Fruit fly (Drosophila melanogaster) whole organism, embryonic: ENCODE data around the gene CG1774.

Experiments used
- Asciz ChIP-seq: fragments of 200-800 bp; sonication (Bioruptor generic); optimal IDR thresholded peaks from 2 replicates; lab custom pipeline; 2017; ENCODE audit warnings: missing biosample characterization, mild to moderate bottlenecking, missing genetic modification characterization, missing genetic modification reagents
- Atf6 ChIP-seq: fragments of 200-800 bp; sonication (Bioruptor generic); IDR thresholded peaks from 2 replicates; pipeline ENCODE4 v1.3.6; 2022; ENCODE audit warnings: missing biosample characterization, missing genetic modification characterization
- CG10321 ChIP-seq: fragments of 200-800 bp; sonication (Bioruptor generic); IDR thresholded peaks from 2 replicates; pipeline ENCODE4 v1.3.6; 2022; ENCODE audit warnings: missing biosample characterization, missing genetic modification characterization
- CG10565 ChIP-seq: fragments of 200-800 bp; sonication (Bioruptor generic); optimal IDR thresholded peaks from 3 replicates; lab custom pipeline; 2016; ENCODE audit warnings: missing biosample characterization, mild to moderate bottlenecking, missing genetic modification characterization
- CG11085 ChIP-seq: fragments of 200-800 bp; sonication (Bioruptor generic); IDR thresholded peaks from 2 replicates; pipeline ENCODE4 v1.3.6; 2022; ENCODE audit warnings: missing biosample characterization, missing genetic modification characterization
- CG12769 ChIP-seq: fragments of 200-800 bp; sonication (Bioruptor generic); optimal IDR thresholded peaks from 2 replicates; lab custom pipeline; 2019; ENCODE audit warnings: missing biosample characterization, mild to moderate bottlenecking, missing genetic modification characterization, moderate library complexity
- CG13424 ChIP-seq: fragments of 200-800 bp; sonication (Bioruptor generic); optimal IDR thresholded peaks from 2 replicates; lab custom pipeline; 2019; ENCODE audit warnings: missing biosample characterization, mild to moderate bottlenecking, missing genetic modification characterization, moderate library complexity
- CG15479 ChIP-seq: fragments of 200-800 bp; sonication (Bioruptor generic); optimal IDR thresholded peaks from 3 replicates; lab custom pipeline; 2019; ENCODE audit warnings: missing biosample characterization, mild to moderate bottlenecking, missing genetic modification characterization, moderate library complexity
- CG16863 ChIP-seq: fragments of 200-800 bp; sonication (Bioruptor generic); optimal IDR thresholded peaks from 3 replicates; lab custom pipeline; 2016; ENCODE audit warnings: missing biosample characterization, missing genetic modification characterization
- CG17612 ChIP-seq: fragments of 200-800 bp; sonication (Bioruptor generic); IDR thresholded peaks from 2 replicates; pipeline ENCODE4 v1.3.6; 2022; ENCODE audit warnings: missing biosample characterization, missing genetic modification characterization
- CG2875 ChIP-seq: fragments of 200-800 bp; sonication (Bioruptor generic); optimal IDR thresholded peaks from 2 replicates; lab custom pipeline; 2017; ENCODE audit warnings: missing biosample characterization, mild to moderate bottlenecking, missing genetic modification characterization, missing genetic modification reagents
- CG3065 ChIP-seq: fragments of 200-800 bp; sonication (Bioruptor generic); optimal IDR thresholded peaks from 2 replicates; lab custom pipeline; 2016; ENCODE audit warnings: missing biosample characterization, missing genetic modification characterization
- CG34224 ChIP-seq: fragments of 200-800 bp; sonication (Bioruptor generic); IDR thresholded peaks from 3 replicates; pipeline ENCODE4 v1.3.6; 2022; ENCODE audit warnings: missing biosample characterization, missing genetic modification characterization; ENCODE audit not compliant: partially characterized antibody
- CG4730 ChIP-seq: fragments of 200-800 bp; sonication (Bioruptor generic); IDR thresholded peaks from 2 replicates; pipeline ENCODE4 v1.3.6; 2022; ENCODE audit warnings: missing biosample characterization, missing genetic modification characterization
- CG4820 ChIP-seq: fragments of 200-800 bp; sonication (Bioruptor generic); optimal IDR thresholded peaks from 3 replicates; lab custom pipeline; 2016; ENCODE audit warnings: missing biosample characterization, missing genetic modification characterization
- CG6689 ChIP-seq: fragments of 200-800 bp; sonication (Bioruptor generic); IDR thresholded peaks from 2 replicates; pipeline ENCODE4 v1.3.6; 2022; ENCODE audit warnings: missing biosample characterization, missing genetic modification characterization
- CG9817 ChIP-seq: fragments of 200-800 bp; sonication (Bioruptor generic); optimal IDR thresholded peaks from 2 replicates; lab custom pipeline; 2018; ENCODE audit warnings: missing biosample characterization, mild to moderate bottlenecking, missing genetic modification characterization, moderate library complexity
- Dll ChIP-seq: fragments of 200-800 bp; sonication (Bioruptor generic); IDR thresholded peaks from 4 replicates; pipeline ENCODE4 v1.3.6; 2022; ENCODE audit warnings: missing biosample characterization, missing genetic modification characterization; ENCODE audit not compliant: partially characterized antibody
- HHEX ChIP-seq: fragments of 200-800 bp; sonication (Bioruptor generic); optimal IDR thresholded peaks from 3 replicates; lab custom pipeline; 2017; ENCODE audit warnings: missing biosample characterization, mild to moderate bottlenecking, missing genetic modification characterization, missing genetic modification reagents
- HLH3B ChIP-seq: fragments of 200-800 bp; sonication (Bioruptor generic); IDR thresholded peaks from 2 replicates; pipeline ENCODE4 v1.3.6; 2022; ENCODE audit warnings: missing biosample characterization, missing genetic modification characterization
- Mrtf ChIP-seq: fragments of 200-800 bp; sonication (Bioruptor generic); IDR thresholded peaks from 3 replicates; pipeline ENCODE4 v1.3.6; 2022; ENCODE audit warnings: missing biosample characterization, missing genetic modification characterization
- Side ChIP-seq: fragments of 200-800 bp; sonication (Bioruptor generic); optimal IDR thresholded peaks from 2 replicates; lab custom pipeline; 2016; ENCODE audit warnings: missing biosample characterization, missing genetic modification characterization
- Tbp ChIP-seq: fragments of >200 bp; optimal IDR thresholded peaks from 2 replicates; lab custom pipeline; 2018; ENCODE audit warnings: missing biosample characterization, missing genetic modification characterization
- az2 ChIP-seq: fragments of 200-800 bp; sonication (Bioruptor generic); optimal IDR thresholded peaks from 3 replicates; lab custom pipeline; 2016; ENCODE audit warnings: missing biosample characterization, missing genetic modification characterization
- btn ChIP-seq: fragments of 200-800 bp; sonication (Bioruptor generic); optimal IDR thresholded peaks from 2 replicates; lab custom pipeline; 2016; ENCODE audit warnings: missing biosample characterization, missing genetic modification characterization
- chinmo ChIP-seq: fragments of 200-800 bp; sonication (Bioruptor generic); IDR thresholded peaks from 4 replicates; pipeline ENCODE4 v1.3.6; 2022; ENCODE audit warnings: missing biosample characterization, missing genetic modification characterization; ENCODE audit not compliant: partially characterized antibody
- da ChIP-seq: fragments of 200-800 bp; sonication (Bioruptor generic); optimal IDR thresholded peaks from 2 replicates; lab custom pipeline; 2016; ENCODE audit warnings: missing biosample characterization, missing genetic modification characterization
- dan ChIP-seq: fragments of 200-800 bp; sonication (Bioruptor generic); IDR thresholded peaks from 2 replicates; pipeline ENCODE4 v1.3.6; 2022; ENCODE audit warnings: missing biosample characterization, missing genetic modification characterization
- disco-r ChIP-seq: fragments of 200-800 bp; sonication (Bioruptor generic); optimal IDR thresholded peaks from 2 replicates; lab custom pipeline; 2016; ENCODE audit warnings: missing biosample characterization, missing genetic modification characterization
- esg ChIP-seq: fragments of 200-800 bp; sonication (Bioruptor generic); conservative IDR thresholded peaks from 2 replicates; pipeline ENCODE4 v1.3.6; 2022; ENCODE audit warnings: missing biosample characterization, missing genetic modification characterization
- fru ChIP-seq: fragments of >200 bp; optimal IDR thresholded peaks from 2 replicates; lab custom pipeline; 2017
- gfzf ChIP-seq: fragments of 200-800 bp; sonication (Bioruptor generic); optimal IDR thresholded peaks from 2 replicates; lab custom pipeline; 2016; ENCODE audit warnings: missing biosample characterization, mild to moderate bottlenecking, missing genetic modification characterization, moderate library complexity
- gsb-n ChIP-seq: fragments of 200-800 bp; sonication (Bioruptor generic); optimal IDR thresholded peaks from 3 replicates; lab custom pipeline; 2018; ENCODE audit warnings: missing biosample characterization, mild to moderate bottlenecking, missing genetic modification characterization
- hbn ChIP-seq: fragments of 200-800 bp; sonication (Bioruptor generic); IDR thresholded peaks from 2 replicates; pipeline ENCODE4 v1.3.6; 2022; ENCODE audit warnings: missing biosample characterization, missing genetic modification characterization; ENCODE audit not compliant: partially characterized antibody
- pros ChIP-seq: fragments of 200-800 bp; sonication (Bioruptor generic); optimal IDR thresholded peaks from 3 replicates; lab custom pipeline; 2019; ENCODE audit warnings: missing biosample characterization, mild to moderate bottlenecking, missing genetic modification characterization, moderate library complexity
- run ChIP-seq: fragments of 200-800 bp; sonication (Bioruptor generic); optimal IDR thresholded peaks from 3 replicates; lab custom pipeline; 2018; ENCODE audit warnings: missing biosample characterization, mild to moderate bottlenecking, missing genetic modification characterization
- sc ChIP-seq, 3 experiments: fragments of >200 bp in 2 of 3; fragments of 200-800 bp in 1 of 3; sonication (Bioruptor generic) in 1 of 3; optimal IDR thresholded peaks; 2 replicates in 2 of 3; 3 replicates in 1 of 3; lab custom pipeline; 2017; ENCODE audit warnings: mild to moderate bottlenecking in 1 of 3, missing biosample characterization in 1 of 3, missing genetic modification characterization in 1 of 3, missing genetic modification reagents in 1 of 3
- schlank ChIP-seq: fragments of 200-800 bp; sonication (Bioruptor generic); optimal IDR thresholded peaks from 2 replicates; lab custom pipeline; 2018; ENCODE audit warnings: missing biosample characterization, mild to moderate bottlenecking, missing genetic modification characterization
- sima ChIP-seq: fragments of 200-800 bp; sonication (Bioruptor generic); optimal IDR thresholded peaks from 2 replicates; lab custom pipeline; 2016; ENCODE audit warnings: missing biosample characterization, missing genetic modification characterization
- slou ChIP-seq: fragments of 200-800 bp; sonication (Bioruptor generic); optimal IDR thresholded peaks from 3 replicates; lab custom pipeline; 2016; ENCODE audit warnings: missing biosample characterization, missing genetic modification characterization
- trem ChIP-seq: fragments of 200-800 bp; optimal IDR thresholded peaks from 3 replicates; lab custom pipeline; 2019; ENCODE audit warnings: missing biosample characterization, mild to moderate bottlenecking, missing genetic modification characterization, moderate library complexity
- unc-4 ChIP-seq: fragments of 200-800 bp; sonication (Bioruptor generic); IDR thresholded peaks from 2 replicates; pipeline ENCODE4 v1.3.6; 2022; ENCODE audit warnings: missing biosample characterization, missing genetic modification characterization; ENCODE audit not compliant: partially characterized antibody
- usp ChIP-seq: fragments of >200 bp; optimal IDR thresholded peaks from 2 replicates; lab custom pipeline; 2017; ENCODE audit warnings: missing biosample characterization, missing genetic modification characterization
- vfl ChIP-seq: fragments of 200-800 bp; sonication (Bioruptor generic); optimal IDR thresholded peaks from 2 replicates; lab custom pipeline; 2016; ENCODE audit warnings: missing biosample characterization, missing genetic modification characterization
- vnd ChIP-seq: fragments of 200-800 bp; sonication (Bioruptor generic); IDR thresholded peaks from 3 replicates; pipeline ENCODE4 v1.3.6; 2022; ENCODE audit warnings: missing biosample characterization, missing genetic modification characterization; ENCODE audit not compliant: partially characterized antibody
- wor ChIP-seq: fragments of 200-800 bp; sonication (Bioruptor generic); IDR thresholded peaks from 2 replicates; pipeline ENCODE4 v1.3.6; 2022; ENCODE audit warnings: missing biosample characterization, missing genetic modification characterization
- yki ChIP-seq: fragments of >200 bp; optimal IDR thresholded peaks from 3 replicates; lab custom pipeline; 2018
- z ChIP-seq: fragments of 200-800 bp; sonication (Bioruptor generic); IDR thresholded peaks from 3 replicates; pipeline ENCODE4 v1.3.6; 2022; ENCODE audit warnings: missing biosample characterization, missing genetic modification characterization
- zen ChIP-seq: fragments of 200-800 bp; sonication (Bioruptor generic); optimal IDR thresholded peaks from 3 replicates; lab custom pipeline; 2018; ENCODE audit warnings: missing biosample characterization, mild to moderate bottlenecking, missing genetic modification characterization, moderate library complexity
- zfh1 ChIP-seq: fragments of 200-800 bp; sonication (Bioruptor generic); IDR thresholded peaks from 3 replicates; pipeline ENCODE4 v1.3.6; 2022; ENCODE audit warnings: missing biosample characterization, missing genetic modification characterization

The CG1774 gene

DNA sequence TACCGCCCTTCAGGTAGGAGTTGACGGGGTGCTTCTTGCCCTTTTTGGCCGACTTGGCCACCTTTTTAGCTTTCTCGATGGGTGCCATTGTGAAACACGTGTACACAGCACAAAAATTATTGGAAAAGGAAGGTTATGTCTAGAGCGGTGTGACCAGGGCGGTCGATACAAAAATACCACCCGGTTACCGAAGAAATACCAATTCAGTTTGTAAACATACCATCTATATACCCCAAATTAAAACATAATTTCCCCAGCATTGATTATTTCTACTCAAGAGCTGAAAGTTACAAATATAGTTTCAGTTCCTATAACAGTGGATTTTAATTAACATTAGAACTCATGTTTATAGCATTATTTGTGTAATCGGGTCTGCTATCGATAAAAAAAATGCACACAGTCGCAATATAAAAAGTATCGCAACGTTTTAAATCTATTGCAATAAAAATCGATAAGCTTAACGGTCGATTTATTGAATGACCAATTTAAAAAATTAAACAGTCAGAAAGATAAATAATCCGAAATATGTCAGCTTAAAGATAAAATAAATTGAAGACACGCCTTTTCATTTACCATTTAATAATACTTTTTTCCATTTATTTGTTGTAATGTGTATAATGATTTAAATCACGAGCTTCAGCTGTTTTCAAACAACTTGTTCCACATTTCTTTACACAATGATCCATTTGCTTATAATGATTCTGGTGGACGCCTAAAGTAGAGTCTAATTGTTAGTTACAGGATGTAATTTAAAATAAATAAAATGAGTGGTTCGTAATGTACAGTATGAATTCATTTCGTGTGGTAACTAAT, 3.7 kb downstream of the CG1774 start, which contains the start of gene RpL6 (continued):
- TF ChIP-seq unc-4 (GFP tag; lab: Robert Waterston, UW): peak; percentile 86
- peak; percentile 87 for TF ChIP-seq Dll
- TF ChIP-seq hbn (GFP tag; lab: Robert Waterston, UW): peak; percentile 75
- no peak for TF ChIP-seq Tbp (GFP tag; lab: Kevin White, UChicago)
- TF ChIP-seq slou (GFP tag; lab: Kevin White, UChicago): no peak
- TF ChIP-seq sc (optimal IDR thresholded peaks at IDR 0.05; lab: Kevin White, UChicago): no peak
- no peak for TF ChIP-seq sc (GFP tag; optimal IDR thresholded peaks at IDR 0.05; lab: Kevin White, UChicago)
- no peak for TF ChIP-seq CG17612 (GFP tag; lab: Robert Waterston, UW)
- no peak for TF ChIP-seq run (tag; lab: Kevin White, UChicago)
- no peak for TF ChIP-seq yki (lab: Kevin White, UChicago)
- no peak for TF ChIP-seq usp (GFP tag; lab: Kevin White, UChicago)
- no peak for TF ChIP-seq CG9817 (tag; lab: Kevin White, UChicago)
- TF ChIP-seq gsb-n (tag; lab: Kevin White, UChicago): no peak
- TF ChIP-seq btn (GFP tag; lab: Kevin White, UChicago): no peak
- no peak for TF ChIP-seq CG12769 (tag; lab: Kevin White, UChicago)
- no peak for TF ChIP-seq sima (GFP tag; lab: Kevin White, UChicago)
- peak; percentile 2 for TF ChIP-seq HHEX
- TF ChIP-seq CG4730 (GFP tag; lab: Robert Waterston, UW): no peak
- TF ChIP-seq HLH3B: peak; percentile 13; the same call in 1 of the 2 replicates
- no peak for TF ChIP-seq wor
- no peak for TF ChIP-seq CG10565 (GFP tag; lab: Kevin White, UChicago)
- peak; percentile 20 for TF ChIP-seq Side (GFP tag; lab: Kevin White, UChicago)
- peak; percentile 3 for TF ChIP-seq zen (tag; lab: Kevin White, UChicago)
- no peak for TF ChIP-seq CG10321 (GFP tag; lab: Robert Waterston, UW)
- no peak for TF ChIP-seq dan (GFP tag; lab: Robert Waterston, UW)
- TF ChIP-seq disco-r (GFP tag; lab: Kevin White, UChicago): no peak
- no peak for TF ChIP-seq schlank (tag; lab: Kevin White, UChicago)
- TF ChIP-seq CG6689: no peak
- no peak for TF ChIP-seq az2 (GFP tag; lab: Kevin White, UChicago)
- TF ChIP-seq z (GFP tag; lab: Robert Waterston, UW): no peak
- peak; percentile 93 for TF ChIP-seq gfzf (GFP tag; lab: Kevin White, UChicago)
- TF ChIP-seq fru (lab: Kevin White, UChicago): no peak
- peak; percentile 87 for TF ChIP-seq trem (tag; lab: Kevin White, UChicago)
- no peak for TF ChIP-seq Asciz
- TF ChIP-seq da (GFP tag; lab: Kevin White, UChicago): no peak
- TF ChIP-seq pros (GFP tag; lab: Kevin White, UChicago): no peak
- TF ChIP-seq CG34224: peak; percentile 88
- no peak for TF ChIP-seq CG2875 (GFP tag; lab: Kevin White, UChicago)
- peak; percentile 79; the same call in 2 of the 4 replicates for TF ChIP-seq chinmo (GFP tag; lab: Robert Waterston, UW)
- TF ChIP-seq CG3065 (GFP tag; lab: Kevin White, UChicago): no peak
- TF ChIP-seq CG11085 (GFP tag; lab: Robert Waterston, UW): no peak
- TF ChIP-seq CG13424: no peak
- TF ChIP-seq CG4820: no peak
- no peak for TF ChIP-seq zfh1 (GFP tag; lab: Robert Waterston, UW)
- TF ChIP-seq Atf6 (GFP tag; lab: Robert Waterston, UW): no peak
- peak; percentile 73 for TF ChIP-seq vnd (GFP tag; lab: Robert Waterston, UW)
- TF ChIP-seq vfl (GFP tag; lab: Kevin White, UChicago): no peak
- TF ChIP-seq Mrtf (GFP tag; lab: Robert Waterston, UW): no peak
- TF ChIP-seq CG15479 (GFP tag; lab: Kevin White, UChicago): no peak
- no peak for TF ChIP-seq CG16863
- no peak for TF ChIP-seq esg (GFP tag; lab: Robert Waterston, UW)
